Worm (Caenorhabditis elegans) whole organism, young adult: ENCODE data around the gene rmd-1.
A peak's percentile ranks its signal among the peaks of the same experiment; 100 is the strongest.

ENCODE experiments used
- Y53G8AR.9 ChIP-seq: fragments of 200-800 bp; sonication (Bioruptor generic); conservative IDR thresholded peaks from 2 replicates; pipeline ENCODE4 v1.3.6; 2022; ENCODE audit warnings: missing genetic modification reagents, missing genetic modification characterization, missing compliant biosample characterization
- ama-1 ChIP-seq, 3 experiments: fragments of 150-350 bp in 1 of 3; sonication (generic microtip) in 2 of 3; optimal IDR thresholded peaks; 2 replicates each; lab custom pipeline; 2014 to 2018; ENCODE audit warnings: missing biosample characterization in 2 of 3, missing genetic modification characterization in 2 of 3, missing genetic modification reagents in 2 of 3
- atf-7 ChIP-seq: sonication (generic microtip); optimal IDR thresholded peaks from 2 replicates; lab custom pipeline; 2017; ENCODE audit warnings: mild to moderate bottlenecking, missing genetic modification characterization, missing compliant biosample characterization
- ceh-79 ChIP-seq: sonication (generic microtip); optimal IDR thresholded peaks from 2 replicates; lab custom pipeline; 2017; ENCODE audit warnings: mild to moderate bottlenecking, missing genetic modification characterization, missing compliant biosample characterization
- egrh-3 ChIP-seq: fragments of 200-800 bp; sonication (Bioruptor generic); IDR thresholded peaks from 2 replicates; pipeline ENCODE4 v1.3.6; 2022; ENCODE audit warnings: missing genetic modification reagents, missing genetic modification characterization, missing compliant biosample characterization
- let-526 ChIP-seq: fragments of 200-800 bp; sonication (Bioruptor generic); IDR thresholded peaks from 2 replicates; pipeline ENCODE4 v1.3.6; 2022; ENCODE audit warnings: missing genetic modification reagents, missing genetic modification characterization, missing compliant biosample characterization
- mxl-1 ChIP-seq: sonication (generic microtip); optimal IDR thresholded peaks from 2 replicates; lab custom pipeline; 2016; ENCODE audit warnings: missing genetic modification characterization, missing compliant biosample characterization
- nhr-27 ChIP-seq: fragments of 200-800 bp; sonication (Bioruptor generic); optimal IDR thresholded peaks from 2 replicates; lab custom pipeline; 2018; ENCODE audit warnings: mild to moderate bottlenecking, missing genetic modification characterization, moderate library complexity, missing compliant biosample characterization
- pha-4 ChIP-seq: fragments of 150-350 bp; sonication (generic microtip); optimal IDR thresholded peaks from 2 replicates; lab custom pipeline; 2014; ENCODE audit warnings: missing biosample characterization, missing genetic modification reagents, missing genetic modification characterization
- snpc-1.3 ChIP-seq: sonication (generic microtip); optimal IDR thresholded peaks from 2 replicates; lab custom pipeline; 2017; ENCODE audit warnings: missing genetic modification characterization, mild to moderate bottlenecking, missing compliant biosample characterization, antibody characterized with exemption, moderate library complexity, missing genotype, missing genetic modification reagents; ENCODE audit not compliant: insufficient read depth
- snpc-4 ChIP-seq, 5 experiments: fragments of 150-350 bp in 1 of 5; sonication (generic microtip) in 4 of 5; optimal IDR thresholded peaks; 2 replicates each; lab custom pipeline; 2014 to 2018; ENCODE audit warnings: missing genetic modification characterization in 5 of 5, missing biosample characterization in 3 of 5, antibody characterized with exemption in 2 of 5, mild to moderate bottlenecking in 2 of 5, missing compliant biosample characterization in 2 of 5, missing genotype in 2 of 5, moderate library complexity in 2 of 5, missing genetic modification reagents in 1 of 5
- zfh-2 ChIP-seq: fragments of 200-800 bp; sonication (Bioruptor generic); conservative IDR thresholded peaks from 2 replicates; pipeline ENCODE4 v1.3.6; 2022; ENCODE audit warnings: missing genetic modification reagents, missing genetic modification characterization, missing compliant biosample characterization
- zim-3 ChIP-seq: sonication (generic microtip); optimal IDR thresholded peaks from 2 replicates; lab custom pipeline; 2017; ENCODE audit warnings: mild to moderate bottlenecking, missing genetic modification characterization, moderate library complexity, missing compliant biosample characterization
- ztf-22 ChIP-seq: fragments of 200-800 bp; sonication (Bioruptor generic); optimal IDR thresholded peaks from 2 replicates; lab custom pipeline; 2018; ENCODE audit warnings: mild to moderate bottlenecking, missing genetic modification characterization, moderate library complexity, missing compliant biosample characterization

DNA sequence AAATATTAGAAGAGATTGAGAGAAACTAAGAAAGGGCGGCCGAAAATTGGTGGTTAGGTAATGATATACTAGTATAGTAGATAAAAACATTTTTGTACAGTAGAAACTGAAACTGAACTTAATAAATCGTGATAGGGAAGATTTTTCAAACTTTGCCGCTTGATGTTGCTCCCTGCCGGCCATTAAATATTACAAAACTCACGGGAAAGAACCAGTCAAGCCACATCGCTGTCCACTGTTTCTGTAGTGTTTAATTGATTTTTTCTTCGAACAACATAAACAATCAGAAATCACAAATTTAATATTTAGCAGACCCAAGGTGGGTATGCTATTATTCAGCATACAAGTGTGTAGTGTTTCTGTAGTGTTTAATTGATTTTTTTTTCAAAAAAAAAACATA lies 7.8 kb upstream of the rmd-1 start, which contains the start of gene T05G5.5:
- TF ChIP-seq let-526 (GFP tag; lab: Robert Waterston, UW): no peak
- no peak for TF ChIP-seq pha-4
- no peak for TF ChIP-seq ama-1 (optimal IDR thresholded peaks at IDR 0.05; lab: Kevin White, UChicago)
- TF ChIP-seq ama-1 (GFP tag; optimal IDR thresholded peaks at IDR 0.05; lab: Kevin White, UChicago): no peak
- no peak for TF ChIP-seq snpc-1.3 (tag; lab: Kevin White, UChicago)
- TF ChIP-seq egrh-3 (GFP tag; lab: Robert Waterston, UW): no peak
- no peak for TF ChIP-seq atf-7
- TF ChIP-seq zfh-2 (GFP tag; lab: Robert Waterston, UW): no peak
- no peak for TF ChIP-seq snpc-4 (GFP tag; optimal IDR thresholded peaks at IDR 0.05; lab: Kevin White, UChicago)
- no peak for TF ChIP-seq snpc-4 (tag; optimal IDR thresholded peaks at IDR 0.05; lab: Kevin White, UChicago)
- no peak for TF ChIP-seq zim-3 (tag; lab: Kevin White, UChicago)
- TF ChIP-seq nhr-27 (tag; lab: Kevin White, UChicago): no peak
- no peak for TF ChIP-seq ceh-79
- TF ChIP-seq Y53G8AR.9 (GFP tag; lab: Robert Waterston, UW): peak; percentile 68; the same call in 1 of the 2 replicates
- TF ChIP-seq ztf-22 (GFP tag; lab: Kevin White, UChicago): no peak
- TF ChIP-seq mxl-1 (tag; lab: Kevin White, UChicago): no peak
